Worm (Caenorhabditis elegans): Measurements from ENCODE around the gene F58A6.9.

F58A6.9 gene

ce11 chrII:5185955-5186539 is 27.4 kb upstream of the F58A6.9 start:
- TF ChIP-seq mab-5 (tag; optimal IDR thresholded peaks at IDR 0.05): no peak
- TF ChIP-seq nhr-237 (tag; optimal IDR thresholded peaks at IDR 0.05): no peak
- TF ChIP-seq unc-120 (tag; optimal IDR thresholded peaks at IDR 0.05; ENCODE audit: poor library complexity, severe bottlenecking): no peak
- no peak for TF ChIP-seq flh-1 (GFP tag; optimal IDR thresholded peaks at IDR 0.05)
- no peak for TF ChIP-seq ceh-39 (tag; optimal IDR thresholded peaks at IDR 0.05)
- no peak for TF ChIP-seq ceh-83 (GFP tag; optimal IDR thresholded peaks at IDR 0.05)
- no peak for TF ChIP-seq tbx-8 (GFP tag; optimal IDR thresholded peaks at IDR 0.05)
- no peak for TF ChIP-seq sptf-1 (tag; optimal IDR thresholded peaks at IDR 0.05)
- TF ChIP-seq snpc-4 (tag; optimal IDR thresholded peaks at IDR 0.05): no peak
- TF ChIP-seq ztf-11 (tag; optimal IDR thresholded peaks at IDR 0.05): no peak
- TF ChIP-seq lin-32 (GFP tag; optimal IDR thresholded peaks at IDR 0.05): no peak
- TF ChIP-seq elt-3 (tag; optimal IDR thresholded peaks at IDR 0.05): no peak
- no peak for TF ChIP-seq nhr-2 (tag; optimal IDR thresholded peaks at IDR 0.05)
- TF ChIP-seq ham-2 (GFP tag; optimal IDR thresholded peaks at IDR 0.05): no peak
- no peak for TF ChIP-seq lsy-2 (tag; optimal IDR thresholded peaks at IDR 0.05)

ce11 chrII:5184661-5185545 is 26.2 kb upstream of the F58A6.9 start:
- TF ChIP-seq lsy-2 (tag; optimal IDR thresholded peaks at IDR 0.05) (no peak), elt-1 (tag; optimal IDR thresholded peaks at IDR 0.05; ENCODE audit: borderline replicate concordance, insufficient read depth) (no peak), nhr-237 (tag; optimal IDR thresholded peaks at IDR 0.05) (no peak), nhr-12 (tag; optimal IDR thresholded peaks at IDR 0.05) (no peak), hlh-1 (tag; optimal IDR thresholded peaks at IDR 0.05) (no peak)

ce11 chrII:5183207-5183606 is 24.5 kb upstream of the F58A6.9 start:
- no peak for TF ChIP-seq ces-1 (GFP tag; optimal IDR thresholded peaks at IDR 0.05)
- no peak for TF ChIP-seq unc-39 (tag; optimal IDR thresholded peaks at IDR 0.05)

ce11 chrII:5182451-5182850 is 23.8 kb upstream of the F58A6.9 start:
- no peak for TF ChIP-seq flh-1 (GFP tag; optimal IDR thresholded peaks at IDR 0.05)
- TF ChIP-seq hlh-1 (tag; optimal IDR thresholded peaks at IDR 0.05): peak; percentile 90
- peak; percentile 52 for TF ChIP-seq unc-62 (GFP tag; optimal IDR thresholded peaks at IDR 0.05)

ce11 chrII:5181497-5181896 is 22.8 kb upstream of the F58A6.9 start:
- peak; percentile 55 for TF ChIP-seq mep-1 (tag; optimal IDR thresholded peaks at IDR 0.05)
- no peak for TF ChIP-seq nhr-237 (tag; optimal IDR thresholded peaks at IDR 0.05)
- TF ChIP-seq tbx-8 (GFP tag; optimal IDR thresholded peaks at IDR 0.05): no peak
- peak; percentile 75 for TF ChIP-seq unc-62 (GFP tag; optimal IDR thresholded peaks at IDR 0.05)
- peak; percentile 17 for TF ChIP-seq lsy-2 (tag; optimal IDR thresholded peaks at IDR 0.05)
- no peak for TF ChIP-seq flh-1 (GFP tag; optimal IDR thresholded peaks at IDR 0.05)
- TF ChIP-seq mls-2 (tag; optimal IDR thresholded peaks at IDR 0.05): peak; percentile 57
- TF ChIP-seq unc-120 (tag; optimal IDR thresholded peaks at IDR 0.05; ENCODE audit: poor library complexity, severe bottlenecking): peak; percentile 80
- TF ChIP-seq bed-3 (GFP tag; optimal IDR thresholded peaks at IDR 0.05): no peak
- TF ChIP-seq sptf-1 (tag; optimal IDR thresholded peaks at IDR 0.05): peak; percentile 48
- TF ChIP-seq pha-4 (tag; optimal IDR thresholded peaks at IDR 0.05): no peak
- no peak for TF ChIP-seq lin-13 (tag; optimal IDR thresholded peaks at IDR 0.05)
- TF ChIP-seq blmp-1 (tag; optimal IDR thresholded peaks at IDR 0.05): no peak
- TF ChIP-seq elt-1 (tag; optimal IDR thresholded peaks at IDR 0.05; ENCODE audit: borderline replicate concordance, insufficient read depth): peak; percentile 76
- TF ChIP-seq ces-1 (GFP tag; optimal IDR thresholded peaks at IDR 0.05): peak; percentile 71
- no peak for TF ChIP-seq nhr-28 (tag; optimal IDR thresholded peaks at IDR 0.05)
- no peak for TF ChIP-seq nhr-76 (tag; optimal IDR thresholded peaks at IDR 0.05)
- TF ChIP-seq ceh-83 (GFP tag; optimal IDR thresholded peaks at IDR 0.05): no peak
- TF ChIP-seq M03D4.4 (tag; optimal IDR thresholded peaks at IDR 0.05): no peak
- TF ChIP-seq ztf-11 (tag; optimal IDR thresholded peaks at IDR 0.05): peak; percentile 34
- peak; percentile 58 for TF ChIP-seq elt-3 (tag; optimal IDR thresholded peaks at IDR 0.05)
- peak; percentile 75 for TF ChIP-seq nhr-2 (tag; optimal IDR thresholded peaks at IDR 0.05)
- TF ChIP-seq cnd-1 (tag; optimal IDR thresholded peaks at IDR 0.05): peak; percentile 64
- TF ChIP-seq mab-5 (tag; optimal IDR thresholded peaks at IDR 0.05): no peak
- peak; percentile 40 for TF ChIP-seq hlh-1 (tag; optimal IDR thresholded peaks at IDR 0.05)
- TF ChIP-seq nhr-12 (tag; optimal IDR thresholded peaks at IDR 0.05): no peak
- no peak for TF ChIP-seq lin-32 (GFP tag; optimal IDR thresholded peaks at IDR 0.05)
- TF ChIP-seq ham-2 (GFP tag; optimal IDR thresholded peaks at IDR 0.05): peak; percentile 35
- peak; percentile 71 for TF ChIP-seq drap-1 (GFP tag; optimal IDR thresholded peaks at IDR 0.05)
